Fruit fly (Drosophila melanogaster) whole organism, embryonic: ENCODE data around the gene SKIP.
A peak's percentile ranks its signal among the peaks of the same experiment; 100 is the strongest.

Experiments used
- B-H1 ChIP-seq: fragments of 200-800 bp; sonication (Bioruptor generic); IDR thresholded peaks from 3 replicates; pipeline ENCODE4 v1.3.6; 2022; ENCODE audit warnings: missing biosample characterization, missing genetic modification characterization
- CG10462 ChIP-seq: fragments of 200-800 bp; sonication (Bioruptor generic); optimal IDR thresholded peaks from 2 replicates; lab custom pipeline; 2016; ENCODE audit warnings: missing biosample characterization, missing genetic modification characterization
- CG11456 ChIP-seq: fragments of 200-800 bp; sonication (Bioruptor generic); IDR thresholded peaks from 3 replicates; pipeline ENCODE4 v1.3.6; 2022; ENCODE audit warnings: missing biosample characterization, missing genetic modification characterization
- CG17186 ChIP-seq: fragments of 200-800 bp; sonication (Bioruptor generic); optimal IDR thresholded peaks from 3 replicates; lab custom pipeline; 2017; ENCODE audit warnings: missing biosample characterization, missing genetic modification reagents, missing genetic modification characterization
- CG17802 ChIP-seq: fragments of 200-800 bp; sonication (Bioruptor generic); optimal IDR thresholded peaks from 2 replicates; lab custom pipeline; 2018; ENCODE audit warnings: missing biosample characterization, mild to moderate bottlenecking, missing genetic modification characterization, moderate library complexity
- CG4820 ChIP-seq: fragments of 200-800 bp; sonication (Bioruptor generic); optimal IDR thresholded peaks from 3 replicates; lab custom pipeline; 2016; ENCODE audit warnings: missing biosample characterization, missing genetic modification characterization
- CG5245 ChIP-seq: fragments of 200-800 bp; sonication (Bioruptor generic); optimal IDR thresholded peaks from 3 replicates; lab custom pipeline; 2016; ENCODE audit warnings: missing biosample characterization, missing genetic modification characterization
- CG6683 ChIP-seq: fragments of 200-800 bp; sonication (Bioruptor generic); optimal IDR thresholded peaks from 2 replicates; lab custom pipeline; 2017; ENCODE audit warnings: missing biosample characterization, mild to moderate bottlenecking, missing genetic modification characterization, missing genetic modification reagents
- CG8924 ChIP-seq: fragments of 200-800 bp; optimal IDR thresholded peaks from 3 replicates; lab custom pipeline; 2019; ENCODE audit warnings: missing biosample characterization, mild to moderate bottlenecking, missing genetic modification characterization, moderate library complexity
- CG9215 ChIP-seq: fragments of 200-800 bp; sonication (Bioruptor generic); IDR thresholded peaks from 2 replicates; pipeline ENCODE4 v1.3.6; 2022; ENCODE audit warnings: missing biosample characterization, missing genetic modification characterization
- CG9817 ChIP-seq: fragments of 200-800 bp; sonication (Bioruptor generic); optimal IDR thresholded peaks from 2 replicates; lab custom pipeline; 2018; ENCODE audit warnings: missing biosample characterization, mild to moderate bottlenecking, missing genetic modification characterization, moderate library complexity
- D19B ChIP-seq: fragments of 200-800 bp; sonication (Bioruptor generic); optimal IDR thresholded peaks from 2 replicates; lab custom pipeline; 2017; ENCODE audit warnings: missing biosample characterization, mild to moderate bottlenecking, missing genetic modification characterization
- Dad ChIP-seq: fragments of 200-800 bp; sonication (Bioruptor generic); optimal IDR thresholded peaks from 3 replicates; lab custom pipeline; 2016; ENCODE audit warnings: missing biosample characterization, missing genetic modification characterization
- Fer1 ChIP-seq: fragments of 200-800 bp; sonication (Bioruptor generic); optimal IDR thresholded peaks from 2 replicates; lab custom pipeline; 2017; ENCODE audit warnings: missing biosample characterization, mild to moderate bottlenecking, missing genetic modification characterization
- GATAe ChIP-seq: fragments of 200-800 bp; sonication (Bioruptor generic); conservative IDR thresholded peaks from 2 replicates; pipeline ENCODE4 v1.3.6; 2022; ENCODE audit warnings: missing biosample characterization, missing genetic modification characterization
- H15 ChIP-seq: fragments of 200-800 bp; sonication (Bioruptor generic); IDR thresholded peaks from 3 replicates; pipeline ENCODE4 v1.3.6; 2022; ENCODE audit warnings: missing biosample characterization, missing genetic modification characterization
- HLHmδ ChIP-seq: fragments of 200-800 bp; sonication (Bioruptor generic); optimal IDR thresholded peaks from 2 replicates; lab custom pipeline; 2018; ENCODE audit warnings: missing biosample characterization, mild to moderate bottlenecking, missing genetic modification characterization, moderate library complexity
- Hr3 ChIP-seq: fragments of 200-800 bp; sonication (Bioruptor generic); optimal IDR thresholded peaks from 3 replicates; lab custom pipeline; 2016; ENCODE audit warnings: missing biosample characterization, missing genetic modification characterization
- Mad ChIP-seq: fragments of 200-800 bp; sonication (Bioruptor generic); optimal IDR thresholded peaks from 2 replicates; lab custom pipeline; 2016; ENCODE audit warnings: missing biosample characterization, missing genetic modification characterization
- Mrtf ChIP-seq: fragments of 200-800 bp; sonication (Bioruptor generic); IDR thresholded peaks from 3 replicates; pipeline ENCODE4 v1.3.6; 2022; ENCODE audit warnings: missing biosample characterization, missing genetic modification characterization
- NFAT ChIP-seq: fragments of 200-800 bp; sonication (Bioruptor generic); IDR thresholded peaks from 2 replicates; pipeline ENCODE4 v1.3.6; 2022; ENCODE audit warnings: missing biosample characterization, missing genetic modification characterization
- PHDP ChIP-seq: fragments of 200-800 bp; sonication (Bioruptor generic); optimal IDR thresholded peaks from 3 replicates; lab custom pipeline; 2018; ENCODE audit warnings: missing biosample characterization, mild to moderate bottlenecking, missing genetic modification characterization, moderate library complexity
- Poxn ChIP-seq: fragments of 200-800 bp; sonication (Bioruptor generic); IDR thresholded peaks from 2 replicates; pipeline ENCODE4 v1.3.6; 2022; ENCODE audit warnings: missing biosample characterization, missing genetic modification characterization
- Sin3A ChIP-seq: fragments of >200 bp; optimal IDR thresholded peaks from 2 replicates; lab custom pipeline; 2018
- Trl ChIP-seq, 3 experiments: fragments of >200 bp in 2 of 3; fragments of 200-800 bp in 1 of 3; sonication (Bioruptor generic) in 1 of 3; optimal IDR thresholded peaks; 2 replicates in 1 of 3; 3 replicates in 2 of 3; lab custom pipeline; 2016 to 2017; ENCODE audit warnings: missing biosample characterization in 1 of 3, missing genetic modification characterization in 1 of 3
- Xbp1 ChIP-seq: fragments of 200-800 bp; sonication (Bioruptor generic); optimal IDR thresholded peaks from 3 replicates; lab custom pipeline; 2016; ENCODE audit warnings: missing biosample characterization, mild to moderate bottlenecking, missing genetic modification characterization
- YL-1 ChIP-seq: fragments of 200-800 bp; sonication (Bioruptor generic); optimal IDR thresholded peaks from 3 replicates; lab custom pipeline; 2017; ENCODE audit warnings: missing biosample characterization, mild to moderate bottlenecking, missing genetic modification characterization
- chn ChIP-seq: fragments of 200-800 bp; sonication (Bioruptor generic); optimal IDR thresholded peaks from 2 replicates; lab custom pipeline; 2016; ENCODE audit warnings: missing biosample characterization, missing genetic modification characterization
- cwo ChIP-seq: fragments of 200-800 bp; sonication (Bioruptor generic); optimal IDR thresholded peaks from 3 replicates; lab custom pipeline; 2017; ENCODE audit warnings: missing biosample characterization, missing genetic modification characterization, mild to moderate bottlenecking, moderate library complexity, missing genetic modification reagents
- exex ChIP-seq: fragments of 200-800 bp; sonication (Bioruptor generic); optimal IDR thresholded peaks from 4 replicates; lab custom pipeline; 2018; ENCODE audit warnings: missing biosample characterization, mild to moderate bottlenecking, missing genetic modification characterization, moderate library complexity
- fu2 ChIP-seq: fragments of 200-800 bp; sonication (Bioruptor generic); optimal IDR thresholded peaks from 2 replicates; lab custom pipeline; 2016; ENCODE audit warnings: missing biosample characterization, missing genetic modification characterization
- gsb ChIP-seq: fragments of 200-800 bp; sonication (Bioruptor generic); IDR thresholded peaks from 2 replicates; pipeline ENCODE4 v1.3.6; 2022; ENCODE audit warnings: missing biosample characterization, missing genetic modification characterization
- gsb-n ChIP-seq: fragments of 200-800 bp; sonication (Bioruptor generic); optimal IDR thresholded peaks from 3 replicates; lab custom pipeline; 2018; ENCODE audit warnings: missing biosample characterization, mild to moderate bottlenecking, missing genetic modification characterization
- klu ChIP-seq: fragments of 200-800 bp; sonication (Bioruptor generic); IDR thresholded peaks from 2 replicates; pipeline ENCODE4 v1.3.6; 2022; ENCODE audit warnings: missing biosample characterization, missing genetic modification characterization
- lov ChIP-seq, 2 experiments: fragments of 200-800 bp in 1 of 2; fragments of >200 bp in 1 of 2; sonication (Bioruptor generic) in 1 of 2; IDR thresholded peaks in 1 of 2; optimal IDR thresholded peaks in 1 of 2; 2 replicates in 1 of 2; 3 replicates in 1 of 2; pipeline versions ENCODE4 v1.3.6 to Lab custom; 2017 to 2022; ENCODE audit warnings: missing biosample characterization in 1 of 2, missing genetic modification characterization in 1 of 2
- luna ChIP-seq: fragments of 200-800 bp; sonication (Bioruptor generic); optimal IDR thresholded peaks from 2 replicates; lab custom pipeline; 2016; ENCODE audit warnings: missing biosample characterization, missing genetic modification characterization
- maf-S ChIP-seq: fragments of 200-800 bp; sonication (Bioruptor generic); optimal IDR thresholded peaks from 2 replicates; lab custom pipeline; 2016; ENCODE audit warnings: missing biosample characterization, missing genetic modification characterization
- mam ChIP-seq: fragments of 200-800 bp; sonication (Bioruptor generic); optimal IDR thresholded peaks from 3 replicates; lab custom pipeline; 2016; ENCODE audit warnings: missing biosample characterization, missing genetic modification characterization
- mld ChIP-seq: fragments of 200-800 bp; sonication (Bioruptor generic); IDR thresholded peaks from 3 replicates; pipeline ENCODE4 v1.3.6; 2022; ENCODE audit warnings: missing biosample characterization, missing genetic modification characterization; ENCODE audit not compliant: partially characterized antibody
- peb ChIP-seq: fragments of 200-800 bp; sonication (Bioruptor generic); IDR thresholded peaks from 2 replicates; pipeline ENCODE4 v1.3.6; 2022; ENCODE audit warnings: missing biosample characterization, missing genetic modification characterization
- sd ChIP-seq: fragments of 200-800 bp; sonication (Bioruptor generic); optimal IDR thresholded peaks from 3 replicates; lab custom pipeline; 2018; ENCODE audit warnings: missing biosample characterization, mild to moderate bottlenecking, missing genetic modification characterization, moderate library complexity
- sens ChIP-seq: fragments of 200-800 bp; sonication (Bioruptor generic); peaks from one replicate; lab custom pipeline; 2016; ENCODE audit warnings: missing biosample characterization, missing genetic modification characterization
- sisA ChIP-seq: fragments of 200-800 bp; sonication (Bioruptor generic); IDR thresholded peaks from 2 replicates; pipeline ENCODE4 v1.3.6; 2022; ENCODE audit warnings: missing biosample characterization, missing genetic modification characterization
- ssp ChIP-seq: fragments of 200-800 bp; sonication (Bioruptor generic); IDR thresholded peaks from 2 replicates; pipeline ENCODE4 v1.3.6; 2022; ENCODE audit warnings: missing biosample characterization, missing genetic modification characterization
- tap ChIP-seq: fragments of 200-800 bp; optimal IDR thresholded peaks from 3 replicates; lab custom pipeline; 2019; ENCODE audit warnings: missing biosample characterization, mild to moderate bottlenecking, missing genetic modification characterization, moderate library complexity
- tup ChIP-seq: fragments of 200-800 bp; sonication (Bioruptor generic); optimal IDR thresholded peaks from 2 replicates; lab custom pipeline; 2016; ENCODE audit warnings: missing biosample characterization, mild to moderate bottlenecking, missing genetic modification characterization, moderate library complexity
- vfl ChIP-seq: fragments of 200-800 bp; sonication (Bioruptor generic); optimal IDR thresholded peaks from 2 replicates; lab custom pipeline; 2016; ENCODE audit warnings: missing biosample characterization, missing genetic modification characterization
- wor ChIP-seq: fragments of 200-800 bp; sonication (Bioruptor generic); IDR thresholded peaks from 2 replicates; pipeline ENCODE4 v1.3.6; 2022; ENCODE audit warnings: missing biosample characterization, missing genetic modification characterization

Gene SKIP

DNA sequence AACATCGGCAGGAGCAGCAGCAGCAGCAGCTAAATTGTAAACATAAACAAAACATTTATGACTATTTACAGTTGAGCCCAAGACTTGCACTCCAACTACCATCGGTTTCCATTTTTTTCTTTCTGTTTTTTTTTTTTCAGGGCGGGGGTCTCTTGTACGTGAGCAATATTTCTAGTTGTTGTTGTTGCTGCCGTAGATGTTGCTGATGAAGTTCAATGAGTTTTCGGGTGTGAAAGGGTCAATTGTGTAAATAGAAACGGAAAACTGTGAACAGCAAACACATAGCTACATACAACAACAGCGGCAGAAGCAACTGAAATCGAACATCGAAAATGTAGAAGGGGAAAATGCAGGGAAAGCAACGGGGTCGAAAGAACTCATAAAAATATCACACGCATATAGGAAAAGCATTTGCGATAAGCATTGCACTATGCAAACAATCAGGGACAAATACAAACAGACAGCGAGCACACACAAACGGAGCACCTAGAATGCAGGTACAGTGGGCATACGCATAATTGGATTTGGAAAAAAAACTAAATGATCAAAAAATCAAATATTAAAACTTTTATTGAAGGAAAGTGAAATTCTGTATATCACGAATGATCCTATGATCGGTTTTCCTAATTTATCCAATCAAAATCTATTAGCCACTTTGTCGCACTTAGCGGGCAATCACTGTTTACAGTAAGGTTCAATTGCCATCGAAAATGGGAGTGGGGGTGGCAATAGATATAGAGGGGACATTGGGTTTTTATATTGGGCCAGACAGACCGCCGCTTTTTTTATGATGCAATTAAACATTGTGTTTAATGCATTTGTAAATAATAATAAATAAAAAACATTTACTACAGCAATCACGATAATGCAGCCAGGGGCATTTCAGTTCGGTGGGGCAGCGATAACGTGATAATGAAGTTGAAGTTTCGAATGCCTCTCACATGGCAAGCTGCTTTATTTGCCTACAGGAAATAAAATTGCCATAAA is 12.1 kb downstream of the SKIP start (continued):
- TF ChIP-seq CG11456 (GFP tag; lab: Robert Waterston, UW) = no peak
- TF ChIP-seq CG17186 (GFP tag; lab: Kevin White, UChicago) = peak; percentile 61
- TF ChIP-seq klu = peak; percentile 44; the same call in 1 of the 2 replicates
- TF ChIP-seq CG8924 (tag; lab: Kevin White, UChicago) = peak; percentile 88
- TF ChIP-seq Trl (optimal IDR thresholded peaks at IDR 0.05; lab: Kevin White, UChicago) = no peak
- TF ChIP-seq Trl (GFP tag; optimal IDR thresholded peaks at IDR 0.05; lab: Kevin White, UChicago) = peak; percentile 73
- TF ChIP-seq GATAe = no peak
- peak; percentile 98 for TF ChIP-seq sens
- TF ChIP-seq H15 (GFP tag; lab: Robert Waterston, UW) = peak; percentile 85
- peak; percentile 64 for TF ChIP-seq chn (GFP tag; lab: Kevin White, UChicago)
- no peak for TF ChIP-seq fu2 (GFP tag; lab: Kevin White, UChicago)
- TF ChIP-seq exex (tag; lab: Kevin White, UChicago) = peak; percentile 15
- no peak for TF ChIP-seq luna (GFP tag; lab: Kevin White, UChicago)
- peak; percentile 86 for TF ChIP-seq CG5245 (GFP tag; lab: Kevin White, UChicago)
- peak; percentile 85 for TF ChIP-seq peb (GFP tag; lab: Robert Waterston, UW)
- peak; percentile 87 for TF ChIP-seq wor (GFP tag; lab: Robert Waterston, UW)
- peak; percentile 52 for TF ChIP-seq CG6683
- peak; percentile 63 for TF ChIP-seq CG4820 (GFP tag; lab: Kevin White, UChicago)
- peak; percentile 78 for TF ChIP-seq PHDP (tag; lab: Kevin White, UChicago)
- no peak for TF ChIP-seq NFAT
- peak; percentile 81 for TF ChIP-seq ssp (GFP tag; lab: Robert Waterston, UW)
- peak; percentile 3 for TF ChIP-seq YL-1 (GFP tag; lab: Kevin White, UChicago)
- no peak for TF ChIP-seq vfl (GFP tag; lab: Kevin White, UChicago)
- peak; percentile 57 for TF ChIP-seq Mad (GFP tag; lab: Kevin White, UChicago)
- no peak for TF ChIP-seq gsb (GFP tag; lab: Robert Waterston, UW)
- peak; percentile 67 for TF ChIP-seq B-H1 (GFP tag; lab: Robert Waterston, UW)
- peak; percentile 62 for TF ChIP-seq CG9817 (tag; lab: Kevin White, UChicago)
- TF ChIP-seq CG17802 (tag; lab: Kevin White, UChicago) = peak; percentile 50
- TF ChIP-seq HLHmδ (GFP tag; lab: Kevin White, UChicago) = peak; percentile 67
- peak; percentile 60; the same call in 1 of the 3 replicates for TF ChIP-seq Mrtf (GFP tag; lab: Robert Waterston, UW)
- no peak for TF ChIP-seq lov (optimal IDR thresholded peaks at IDR 0.05; lab: Kevin White, UChicago)
- TF ChIP-seq lov (GFP tag; IDR thresholded peaks at IDR 0.05; lab: Robert Waterston, UW) = peak; percentile 85
- peak; percentile 91 for TF ChIP-seq sisA
- TF ChIP-seq Dad = peak; percentile 85
- TF ChIP-seq D19B = no peak
- peak; percentile 83 for TF ChIP-seq gsb-n (tag; lab: Kevin White, UChicago)
- peak; percentile 72 for TF ChIP-seq Xbp1
- peak; percentile 37 for TF ChIP-seq cwo
- TF ChIP-seq maf-S = peak; percentile 23
- peak; percentile 53 for TF ChIP-seq CG9215 (GFP tag; lab: Robert Waterston, UW)
- TF ChIP-seq tup (GFP tag; lab: Kevin White, UChicago) = peak; percentile 46
- no peak for TF ChIP-seq Sin3A (lab: Kevin White, UChicago)
- TF ChIP-seq CG10462 (GFP tag; lab: Kevin White, UChicago) = peak; percentile 48
- peak; percentile 53 for TF ChIP-seq mam (GFP tag; lab: Kevin White, UChicago)
- TF ChIP-seq Hr3 (GFP tag; lab: Kevin White, UChicago) = peak; percentile 70
- no peak for TF ChIP-seq mld (GFP tag; lab: Robert Waterston, UW)
- TF ChIP-seq tap (tag; lab: Kevin White, UChicago) = peak; percentile 67
- peak; percentile 15 for TF ChIP-seq sd
- no peak for TF ChIP-seq Poxn (GFP tag; lab: Robert Waterston, UW)
- peak; percentile 47 for TF ChIP-seq Fer1 (GFP tag; lab: Kevin White, UChicago)
